Worm (Caenorhabditis elegans) whole organism, mixed stage, embryonic: Measurements from ENCODE around the gene C18H7.6.

Experiments
- ceh-83 ChIP-seq: fragments of 200-800 bp; sonication (Bioruptor generic); optimal IDR thresholded peaks from 2 replicates; lab custom pipeline; 2018; ENCODE audit warnings: mild to moderate bottlenecking, missing genetic modification characterization, missing compliant biosample characterization
- nhr-237 ChIP-seq: fragments of 150-350 bp; optimal IDR thresholded peaks from 2 replicates; lab custom pipeline; 2014; ENCODE audit warnings: missing biosample characterization, missing genetic modification characterization
- nhr-76 ChIP-seq: sonication (generic microtip); optimal IDR thresholded peaks from 2 replicates; lab custom pipeline; 2017; ENCODE audit warnings: missing biosample characterization, missing genetic modification characterization
- pha-4 ChIP-seq: fragments of 150-350 bp; optimal IDR thresholded peaks from 2 replicates; lab custom pipeline; 2018; ENCODE audit warnings: missing biosample characterization, missing genetic modification reagents, missing genetic modification characterization
- ztf-11 ChIP-seq: fragments of 150-350 bp; optimal IDR thresholded peaks from 2 replicates; lab custom pipeline; 2014; ENCODE audit warnings: missing biosample characterization, missing genetic modification characterization

DNA sequence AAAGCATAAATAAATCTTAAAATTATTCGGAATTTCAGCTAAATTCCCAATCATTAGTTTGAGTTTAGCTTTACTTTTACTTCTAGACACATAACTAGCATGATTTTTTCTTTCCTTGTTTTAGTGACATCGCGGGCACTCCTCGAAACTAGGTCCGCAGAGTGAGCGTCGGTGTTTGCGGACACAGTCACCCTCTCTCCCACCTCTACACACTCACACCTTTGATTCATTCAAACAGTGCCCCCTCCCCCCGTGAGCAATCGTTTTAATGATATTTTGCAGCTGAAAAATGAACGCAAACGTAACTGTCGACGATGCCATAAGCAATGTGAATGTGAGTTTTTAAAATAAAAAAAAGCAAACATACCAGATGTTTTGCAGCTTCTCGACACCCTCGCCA lies 19.8 kb downstream of the C18H7.6 start, which contains the start of gene gex-2:
- TF ChIP-seq pha-4 (tag; lab: Kevin White, UChicago) (no peak), nhr-237 (tag; lab: Kevin White, UChicago) (no peak), nhr-76 (tag; lab: Kevin White, UChicago) (no peak), ceh-83 (GFP tag; lab: Kevin White, UChicago) (no peak), ztf-11 (tag; lab: Kevin White, UChicago) (no peak)
